Worm (Caenorhabditis elegans): ENCODE measurements around the gene sptl-2.

Gene sptl-2

ce11 chrV:8028825-8029489, 11.9 kb downstream of the sptl-2 start, which contains the start of gene oma-2:
oma-2 (plus strand) TSS chrV:8029439.
- no peak for TF ChIP-seq tab-1 (GFP tag; IDR thresholded peaks at IDR 0.05)
- TF ChIP-seq ref-1 (GFP tag; conservative IDR thresholded peaks at IDR 0.05), result no peak
- TF ChIP-seq klf-2 (GFP tag; conservative IDR thresholded peaks at IDR 0.05), result no peak
- no peak for TF ChIP-seq T22C8.4 (GFP tag; IDR thresholded peaks at IDR 0.05)

- no peak for TF ChIP-seq klf-2 (GFP tag; conservative IDR thresholded peaks at IDR 0.05)
- no peak for TF ChIP-seq cog-1 (tag; optimal IDR thresholded peaks at IDR 0.05)
- no peak for TF ChIP-seq med-1 (GFP tag; optimal IDR thresholded peaks at IDR 0.05; ENCODE audit: insufficient read depth)
- TF ChIP-seq T22C8.4 (GFP tag; IDR thresholded peaks at IDR 0.05), result no peak
- TF ChIP-seq ztf-23 (GFP tag; IDR thresholded peaks at IDR 0.05), result no peak
- TF ChIP-seq ref-1 (GFP tag; conservative IDR thresholded peaks at IDR 0.05), result no peak
- TF ChIP-seq flt-1 (GFP tag; IDR thresholded peaks at IDR 0.05), result no peak
- no peak for TF ChIP-seq tab-1 (GFP tag; IDR thresholded peaks at IDR 0.05)
- no peak for TF ChIP-seq ztf-29 (GFP tag; IDR thresholded peaks at IDR 0.05)
Observed at ce11 chrV:8031121-8031520, 14.1 kb downstream of the sptl-2 start, which contains the start of gene vars-1. vars-1 (plus strand) TSS chrV:8031411.

- TF ChIP-seq flt-1 (GFP tag; IDR thresholded peaks at IDR 0.05) (no peak), ref-1 (GFP tag; conservative IDR thresholded peaks at IDR 0.05) (no peak), klf-2 (GFP tag; conservative IDR thresholded peaks at IDR 0.05) (no peak), cog-1 (tag; optimal IDR thresholded peaks at IDR 0.05) (no peak), T22C8.4 (GFP tag; IDR thresholded peaks at IDR 0.05) (no peak), med-1 (GFP tag; optimal IDR thresholded peaks at IDR 0.05; ENCODE audit: insufficient read depth) (no peak), tab-1 (GFP tag; IDR thresholded peaks at IDR 0.05) (no peak), ztf-29 (GFP tag; IDR thresholded peaks at IDR 0.05) (no peak), ztf-23 (GFP tag; IDR thresholded peaks at IDR 0.05) (no peak)
Observed at ce11 chrV:8034811-8035210, 17.8 kb downstream of the sptl-2 start, which contains the start of gene algn-12. algn-12 (plus strand) TSS chrV:8035111.

ce11 chrV:8035947-8036346, 18.9 kb downstream of the sptl-2 start, which contains the start of gene ZC513.14:
ZC513.14 (minus strand) TSS chrV:8036047.
- TF ChIP-seq ztf-29 (GFP tag; IDR thresholded peaks at IDR 0.05), result no peak
- TF ChIP-seq cog-1 (tag; optimal IDR thresholded peaks at IDR 0.05), result no peak

- TF ChIP-seq tab-1 (GFP tag; IDR thresholded peaks at IDR 0.05), result no peak
- no peak for TF ChIP-seq T22C8.4 (GFP tag; IDR thresholded peaks at IDR 0.05)
- no peak for TF ChIP-seq cog-1 (tag; optimal IDR thresholded peaks at IDR 0.05)
- TF ChIP-seq med-1 (GFP tag; optimal IDR thresholded peaks at IDR 0.05; ENCODE audit: insufficient read depth), result no peak
- peak; percentile 38 for TF ChIP-seq flt-1 (GFP tag; IDR thresholded peaks at IDR 0.05)
- no peak for TF ChIP-seq ref-1 (GFP tag; conservative IDR thresholded peaks at IDR 0.05)
- TF ChIP-seq ztf-23 (GFP tag; IDR thresholded peaks at IDR 0.05), result peak; percentile 56; the same call in 1 of the 2 replicates
Observed at ce11 chrV:8039085-8039525, 22.1 kb downstream of the sptl-2 start.

- no peak for TF ChIP-seq tab-1 (GFP tag; IDR thresholded peaks at IDR 0.05)
- peak; percentile 58; the same call in 1 of the 2 replicates for TF ChIP-seq flt-1 (GFP tag; IDR thresholded peaks at IDR 0.05)
Observed at ce11 chrV:8039606-8040005, 22.6 kb downstream of the sptl-2 start.

- TF ChIP-seq tab-1 (GFP tag; IDR thresholded peaks at IDR 0.05), result no peak
- TF ChIP-seq klf-2 (GFP tag; conservative IDR thresholded peaks at IDR 0.05), result no peak
- no peak for TF ChIP-seq ztf-29 (GFP tag; IDR thresholded peaks at IDR 0.05)
- TF ChIP-seq cog-1 (tag; optimal IDR thresholded peaks at IDR 0.05), result no peak
- no peak for TF ChIP-seq flt-1 (GFP tag; IDR thresholded peaks at IDR 0.05)
Observed at ce11 chrV:8040247-8041084, 23.5 kb downstream of the sptl-2 start.

ce11 chrV:8041336-8041868, 24.4 kb downstream of the sptl-2 start:
- no peak for TF ChIP-seq ref-1 (GFP tag; conservative IDR thresholded peaks at IDR 0.05)
- no peak for TF ChIP-seq tab-1 (GFP tag; IDR thresholded peaks at IDR 0.05)
- TF ChIP-seq T22C8.4 (GFP tag; IDR thresholded peaks at IDR 0.05), result no peak
- TF ChIP-seq ztf-23 (GFP tag; IDR thresholded peaks at IDR 0.05), result no peak
- no peak for TF ChIP-seq med-1 (GFP tag; optimal IDR thresholded peaks at IDR 0.05; ENCODE audit: insufficient read depth)
- no peak for TF ChIP-seq ztf-29 (GFP tag; IDR thresholded peaks at IDR 0.05)
- no peak for TF ChIP-seq cog-1 (tag; optimal IDR thresholded peaks at IDR 0.05)
- TF ChIP-seq klf-2 (GFP tag; conservative IDR thresholded peaks at IDR 0.05), result no peak
- TF ChIP-seq flt-1 (GFP tag; IDR thresholded peaks at IDR 0.05), result no peak

- TF ChIP-seq tab-1 (GFP tag; IDR thresholded peaks at IDR 0.05) (no peak), med-1 (GFP tag; optimal IDR thresholded peaks at IDR 0.05; ENCODE audit: insufficient read depth) (no peak), T22C8.4 (GFP tag; IDR thresholded peaks at IDR 0.05) (no peak), flt-1 (GFP tag; IDR thresholded peaks at IDR 0.05) (no peak), cog-1 (tag; optimal IDR thresholded peaks at IDR 0.05) (no peak), ztf-23 (GFP tag; IDR thresholded peaks at IDR 0.05) (no peak), klf-2 (GFP tag; conservative IDR thresholded peaks at IDR 0.05) (no peak), ztf-29 (GFP tag; IDR thresholded peaks at IDR 0.05) (no peak), ref-1 (GFP tag; conservative IDR thresholded peaks at IDR 0.05) (no peak)
Observed at ce11 chrV:8043664-8044063, 26.7 kb downstream of the sptl-2 start.

ce11 chrV:8044957-8045356, 27.9 kb downstream of the sptl-2 start:
- TF ChIP-seq ref-1 (GFP tag; conservative IDR thresholded peaks at IDR 0.05), result no peak
- no peak for TF ChIP-seq med-1 (GFP tag; optimal IDR thresholded peaks at IDR 0.05; ENCODE audit: insufficient read depth)
- no peak for TF ChIP-seq flt-1 (GFP tag; IDR thresholded peaks at IDR 0.05)
- TF ChIP-seq ztf-29 (GFP tag; IDR thresholded peaks at IDR 0.05), result no peak

All from whole organism, midembryonic.